Worm (Caenorhabditis elegans): Measurements from ENCODE around the gene F16B4.2.

DNA sequence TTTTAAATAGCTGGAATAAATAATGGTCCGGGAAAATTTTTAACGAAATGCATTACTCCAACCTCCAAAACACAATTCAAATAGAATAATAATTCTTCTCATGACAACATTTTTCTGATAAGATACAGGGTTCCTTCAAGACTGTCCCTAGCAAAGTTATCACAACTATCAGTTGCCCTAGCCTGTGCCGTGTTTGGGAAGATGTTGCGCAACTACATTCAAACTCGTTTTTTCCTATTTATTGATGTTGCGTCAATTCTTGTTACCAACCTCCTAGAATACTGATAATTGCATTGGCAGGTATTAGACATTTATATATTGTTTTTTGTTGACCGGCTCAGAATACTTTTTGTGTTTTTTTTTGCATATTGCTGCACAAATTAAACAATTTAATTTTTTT, 45.8 kb upstream of the F16B4.2 start:
- no peak for TF ChIP-seq lsy-2 (tag; optimal IDR thresholded peaks at IDR 0.05)
- no peak for TF ChIP-seq ztf-11 (tag; optimal IDR thresholded peaks at IDR 0.05)
